Worm (Caenorhabditis elegans) whole organism, midembryonic: ENCODE measurements around the gene C55A6.7.

Experiments
- med-1 ChIP-seq: sonication (generic microtip); optimal IDR thresholded peaks from 2 replicates; lab custom pipeline; 2017; ENCODE audit warnings: missing genetic modification characterization, mild to moderate bottlenecking, missing compliant biosample characterization, antibody characterized with exemption, missing genetic modification reagents; ENCODE audit not compliant: insufficient read depth
- ref-1 ChIP-seq: fragments of 200-800 bp; sonication (Bioruptor generic); conservative IDR thresholded peaks from 2 replicates; pipeline ENCODE4 v1.3.6; 2022; ENCODE audit warnings: missing genetic modification reagents, missing genetic modification characterization, missing compliant biosample characterization

DNA sequence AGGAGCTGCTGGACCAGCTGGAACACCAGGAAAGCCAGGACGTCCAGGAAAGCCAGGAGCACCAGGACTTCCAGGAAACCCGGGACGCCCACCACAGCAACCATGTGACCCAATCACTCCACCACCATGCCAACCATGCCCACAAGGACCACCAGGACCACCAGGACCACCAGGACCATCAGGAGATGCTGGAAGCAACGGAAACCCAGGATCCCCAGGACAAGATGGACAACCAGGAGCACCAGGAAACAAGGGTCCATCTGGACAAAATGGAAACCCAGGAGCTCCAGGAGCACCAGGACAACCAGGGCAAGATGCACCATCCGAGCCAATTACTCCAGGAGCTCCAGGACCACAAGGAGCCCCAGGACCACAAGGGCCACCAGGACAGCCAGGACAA is 35.9 kb downstream of the C55A6.7 start:
- TF ChIP-seq med-1 (GFP tag; lab: Kevin White, UChicago): no peak
- no peak for TF ChIP-seq ref-1 (GFP tag; lab: Robert Waterston, UW)
